Fruit fly (Drosophila melanogaster): Measurements from ENCODE around the gene Ipp.

Gene Ipp

dm6 chr3R:13958582-13958981 lies at the start of gene Ipp:
Gene Ipp (plus strand): TSS chr3R:13958789.
- TF ChIP-seq CG2712 (tag; optimal IDR thresholded peaks at IDR 0.05) (no peak), Taf1 (GFP tag; IDR thresholded peaks at IDR 0.05) (no peak), E2f2 (GFP tag; IDR thresholded peaks at IDR 0.05) (peak; percentile 94), fd64A (GFP tag; optimal IDR thresholded peaks at IDR 0.05) (no peak), otp (GFP tag; IDR thresholded peaks at IDR 0.05) (no peak), D19A (tag; optimal IDR thresholded peaks at IDR 0.05) (no peak), NC2β (GFP tag; optimal IDR thresholded peaks at IDR 0.05) (no peak), jigr1 (GFP tag; IDR thresholded peaks at IDR 0.05) (no peak), Ets97D (GFP tag; optimal IDR thresholded peaks at IDR 0.05) (peak; percentile 38), wor (GFP tag; IDR thresholded peaks at IDR 0.05) (no peak), sob (GFP tag; IDR thresholded peaks at IDR 0.05) (no peak), ham (GFP tag; IDR thresholded peaks at IDR 0.05) (no peak), CG15601 (tag; optimal IDR thresholded peaks at IDR 0.05) (no peak), nerfin-2 (GFP tag; IDR thresholded peaks at IDR 0.05; ENCODE audit: partially characterized antibody) (no peak), Dref (GFP tag; IDR thresholded peaks at IDR 0.05) (0 out of 2 replicates have a peak, but pooled peaks have one; percentile 33), CG8924 (tag; optimal IDR thresholded peaks at IDR 0.05) (no peak), CG15514 (GFP tag; optimal IDR thresholded peaks at IDR 0.05) (peak; percentile 54), phol (tag; optimal IDR thresholded peaks at IDR 0.05) (peak; percentile 9), CG11696 (GFP tag; IDR thresholded peaks at IDR 0.05) (no peak), CG9437 (GFP tag; optimal IDR thresholded peaks at IDR 0.05) (no peak), da (GFP tag; optimal IDR thresholded peaks at IDR 0.05) (no peak), CG8388 (GFP tag; optimal IDR thresholded peaks at IDR 0.05) (no peak), CG9817 (tag; optimal IDR thresholded peaks at IDR 0.05) (no peak), CG15269 (tag; optimal IDR thresholded peaks at IDR 0.05) (no peak), CG4424 (GFP tag; optimal IDR thresholded peaks at IDR 0.05) (no peak), Dp (GFP tag; optimal IDR thresholded peaks at IDR 0.05) (peak; percentile 85), CG17612 (GFP tag; IDR thresholded peaks at IDR 0.05) (no peak), CTCF (GFP tag; optimal IDR thresholded peaks at IDR 0.05) (peak; percentile 24), unc-4 (GFP tag; IDR thresholded peaks at IDR 0.05; ENCODE audit: partially characterized antibody) (peak; percentile 47; the same call in 1 of the 2 replicates), tna (GFP tag; IDR thresholded peaks at IDR 0.05; ENCODE audit: partially characterized antibody) (no peak), stwl (tag; optimal IDR thresholded peaks at IDR 0.05) (peak; percentile 58), CG17568 (GFP tag; optimal IDR thresholded peaks at IDR 0.05) (no peak), Stat92E (GFP tag; optimal IDR thresholded peaks at IDR 0.05) (peak in 1 of 3 experiments; percentile 21), CG10274 (GFP tag; optimal IDR thresholded peaks at IDR 0.05) (no peak), Ets65A (GFP tag) (no peak), CG10209 (GFP tag; optimal IDR thresholded peaks at IDR 0.05) (no peak), NC2α (GFP tag; optimal IDR thresholded peaks at IDR 0.05) (no peak), Sox102F (GFP tag; optimal IDR thresholded peaks at IDR 0.05) (no peak), z (GFP tag; IDR thresholded peaks at IDR 0.05) (no peak), usp (GFP tag; optimal IDR thresholded peaks at IDR 0.05) (no peak), insv (GFP tag; optimal IDR thresholded peaks at IDR 0.05) (no peak), kni (GFP tag; optimal IDR thresholded peaks at IDR 0.05) (no peak), Chrac-16 (GFP tag; optimal IDR thresholded peaks at IDR 0.05) (no peak), CG6765 (GFP tag; optimal IDR thresholded peaks at IDR 0.05) (no peak), CG16813 (GFP tag; IDR thresholded peaks at IDR 0.05; ENCODE audit: partially characterized antibody) (no peak), CG8281 (tag; optimal IDR thresholded peaks at IDR 0.05) (no peak), luna (GFP tag; optimal IDR thresholded peaks at IDR 0.05) (no peak), Abd-B (GFP tag; optimal IDR thresholded peaks at IDR 0.05) (no peak), Kr (GFP tag; optimal IDR thresholded peaks at IDR 0.05) (no peak), CG2202 (tag; optimal IDR thresholded peaks at IDR 0.05) (no peak), ttk (GFP tag; IDR thresholded peaks at IDR 0.05) (no peak), zfh1 (GFP tag; IDR thresholded peaks at IDR 0.05) (no peak)
